Fruit fly (Drosophila melanogaster): ENCODE measurements around the gene Vml.
A peak's percentile ranks its signal among the peaks of the same experiment; 100 is the strongest.

Gene Vml

DNA sequence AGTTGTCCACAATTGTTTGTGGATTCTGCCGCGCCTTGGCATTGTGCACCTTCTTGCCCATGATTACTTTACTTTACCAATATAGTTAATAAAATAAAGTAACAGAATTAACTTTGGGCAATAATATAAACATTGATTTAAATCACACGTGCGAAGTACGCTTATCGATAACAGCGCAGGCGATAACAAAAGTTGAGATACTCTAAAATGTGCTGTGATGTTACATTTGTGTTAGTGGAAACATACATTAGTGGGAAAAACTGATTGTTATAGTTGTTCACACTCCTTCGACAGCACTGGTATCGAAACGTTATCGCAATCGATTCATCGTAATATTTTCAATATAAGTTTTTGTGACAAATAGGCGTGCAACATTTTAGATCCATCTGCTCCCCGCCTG is 33.8 kb upstream of the Vml start, which contains the start of gene kz (continued):
- TF ChIP-seq CG10366 (GFP tag; IDR thresholded peaks at IDR 0.05) = no peak
- TF ChIP-seq bcd (GFP tag; optimal IDR thresholded peaks at IDR 0.05) = no peak
- TF ChIP-seq Fer3 (tag; optimal IDR thresholded peaks at IDR 0.05) = no peak
- no peak for TF ChIP-seq zfh2 (GFP tag; optimal IDR thresholded peaks at IDR 0.05)
- TF ChIP-seq sisA (GFP tag; IDR thresholded peaks at IDR 0.05) = no peak
- no peak for TF ChIP-seq cas (GFP tag; IDR thresholded peaks at IDR 0.05)
- TF ChIP-seq CG30020 (tag; optimal IDR thresholded peaks at IDR 0.05) = peak; percentile 94
- no peak for TF ChIP-seq ttk (GFP tag; IDR thresholded peaks at IDR 0.05)
- TF ChIP-seq Nf-YC (tag; optimal IDR thresholded peaks at IDR 0.05) = no peak
- TF ChIP-seq CG17385 (GFP tag; optimal IDR thresholded peaks at IDR 0.05) = no peak
- no peak for TF ChIP-seq schlank (tag; optimal IDR thresholded peaks at IDR 0.05)
- no peak for TF ChIP-seq ken (GFP tag; IDR thresholded peaks at IDR 0.05)
- no peak for TF ChIP-seq CG32767 (GFP tag; IDR thresholded peaks at IDR 0.05)
- no peak for TF ChIP-seq CG4360 (GFP tag; IDR thresholded peaks at IDR 0.05)
- no peak for TF ChIP-seq CG32772 (GFP tag; IDR thresholded peaks at IDR 0.05)
- no peak for TF ChIP-seq CG10147 (GFP tag; optimal IDR thresholded peaks at IDR 0.05)
- peak; percentile 66 for TF ChIP-seq Dp (GFP tag; optimal IDR thresholded peaks at IDR 0.05)
- TF ChIP-seq ab (GFP tag; optimal IDR thresholded peaks at IDR 0.05) = no peak
- TF ChIP-seq MESR4 (GFP tag; optimal IDR thresholded peaks at IDR 0.05) = peak; percentile 67
- peak; percentile 94 for TF ChIP-seq ssp (GFP tag; IDR thresholded peaks at IDR 0.05)
- peak; percentile 81 for TF ChIP-seq CG2116 (GFP tag; optimal IDR thresholded peaks at IDR 0.05)
- peak; percentile 98 for TF ChIP-seq CG14860 (GFP tag; IDR thresholded peaks at IDR 0.05; ENCODE audit: partially characterized antibody)
- TF ChIP-seq CG12769 (tag; optimal IDR thresholded peaks at IDR 0.05) = no peak
- TF ChIP-seq CG16779 (GFP tag; IDR thresholded peaks at IDR 0.05) = no peak
- no peak for TF ChIP-seq CG10959 (GFP tag; IDR thresholded peaks at IDR 0.05)
- TF ChIP-seq pfk (GFP tag; optimal IDR thresholded peaks at IDR 0.05) = no peak
- no peak for TF ChIP-seq CG8944 (GFP tag; optimal IDR thresholded peaks at IDR 0.05)
- TF ChIP-seq kay (GFP tag; optimal IDR thresholded peaks at IDR 0.05) = no peak
- no peak for TF ChIP-seq Dip3 (GFP tag; optimal IDR thresholded peaks at IDR 0.05)
- TF ChIP-seq CG18476 (GFP tag; optimal IDR thresholded peaks at IDR 0.05) = no peak
- no peak for TF ChIP-seq chif (GFP tag; optimal IDR thresholded peaks at IDR 0.05)
- TF ChIP-seq ems (GFP tag; optimal IDR thresholded peaks at IDR 0.05) = no peak
- no peak for TF ChIP-seq NFAT (GFP tag; IDR thresholded peaks at IDR 0.05)
- TF ChIP-seq en (GFP tag; optimal IDR thresholded peaks at IDR 0.05) = no peak
- TF ChIP-seq crp (GFP tag; optimal IDR thresholded peaks at IDR 0.05) = peak in 1 of 2 experiments; percentile 25
- no peak for TF ChIP-seq CG10654 (GFP tag; optimal IDR thresholded peaks at IDR 0.05)
- TF ChIP-seq CG13287 (GFP tag; IDR thresholded peaks at IDR 0.05; ENCODE audit: partially characterized antibody) = peak; percentile 91
- TF ChIP-seq CG30403 (GFP tag; optimal IDR thresholded peaks at IDR 0.05) = no peak
- no peak for TF ChIP-seq CG12104 (GFP tag; optimal IDR thresholded peaks at IDR 0.05)
- TF ChIP-seq CG8290 (GFP tag; optimal IDR thresholded peaks at IDR 0.05) = no peak
- TF ChIP-seq CG8290 (tag; optimal IDR thresholded peaks at IDR 0.05) = no peak
- no peak for TF ChIP-seq croc (GFP tag; conservative IDR thresholded peaks at IDR 0.05)
- TF ChIP-seq Atf-2 (GFP tag; optimal IDR thresholded peaks at IDR 0.05) = no peak
- TF ChIP-seq repo (GFP tag; optimal IDR thresholded peaks at IDR 0.05) = no peak
- no peak for TF ChIP-seq gsb-n (tag; optimal IDR thresholded peaks at IDR 0.05)
- TF ChIP-seq unc-4 (GFP tag; IDR thresholded peaks at IDR 0.05; ENCODE audit: partially characterized antibody) = peak; percentile 75
- no peak for TF ChIP-seq CG12236 (GFP tag; optimal IDR thresholded peaks at IDR 0.05)
- TF ChIP-seq CG34376 (GFP tag; optimal IDR thresholded peaks at IDR 0.05) = no peak
- peak; percentile 91 for TF ChIP-seq amos (GFP tag; IDR thresholded peaks at IDR 0.05; ENCODE audit: partially characterized antibody)
- no peak for TF ChIP-seq CG4730 (GFP tag; IDR thresholded peaks at IDR 0.05)
- TF ChIP-seq Doc3 (GFP tag; IDR thresholded peaks at IDR 0.05; ENCODE audit: partially characterized antibody) = peak; percentile 77
- no peak for TF ChIP-seq al (GFP tag; IDR thresholded peaks at IDR 0.05)

Measured in whole organism, embryonic.